Fruit fly (Drosophila melanogaster): ENCODE data around the gene CG42541.
A peak's percentile ranks its signal among the peaks of the same experiment; 100 is the strongest.

The CG42541 gene

dm6 chrX:3931669-3932068 lies 1.3 kb upstream of the CG42541 start:
- peak; percentile 16 for TF ChIP-seq rgr (GFP tag; optimal IDR thresholded peaks at IDR 0.05)
- no peak for TF ChIP-seq Rel (GFP tag; optimal IDR thresholded peaks at IDR 0.05)
- TF ChIP-seq Rel (tag; optimal IDR thresholded peaks at IDR 0.05) = no peak
- no peak for TF ChIP-seq woc (GFP tag; optimal IDR thresholded peaks at IDR 0.05)
- no peak for TF ChIP-seq CG32264 (GFP tag; optimal IDR thresholded peaks at IDR 0.05)
- no peak for TF ChIP-seq brk (GFP tag; optimal IDR thresholded peaks at IDR 0.05)
- TF ChIP-seq sv (GFP tag; optimal IDR thresholded peaks at IDR 0.05) = no peak
- peak; percentile 30 for TF ChIP-seq h (GFP tag; optimal IDR thresholded peaks at IDR 0.05)
- TF ChIP-seq Dfd (GFP tag; optimal IDR thresholded peaks at IDR 0.05) = no peak
- no peak for TF ChIP-seq dmrt93B (GFP tag; optimal IDR thresholded peaks at IDR 0.05)
- TF ChIP-seq pan (optimal IDR thresholded peaks at IDR 0.05) = no peak
- TF ChIP-seq GATAd (GFP tag; optimal IDR thresholded peaks at IDR 0.05) = no peak
- no peak for TF ChIP-seq sage (GFP tag; optimal IDR thresholded peaks at IDR 0.05)
- no peak for TF ChIP-seq CrebA (GFP tag; optimal IDR thresholded peaks at IDR 0.05; ENCODE audit: borderline replicate concordance)
- no peak for TF ChIP-seq dsf (GFP tag; optimal IDR thresholded peaks at IDR 0.05; ENCODE audit: borderline replicate concordance)
- TF ChIP-seq Abd-B (GFP tag; optimal IDR thresholded peaks at IDR 0.05) = no peak
- peak; percentile 2 for TF ChIP-seq fru (GFP tag; optimal IDR thresholded peaks at IDR 0.05)
- TF ChIP-seq foxo (GFP tag; optimal IDR thresholded peaks at IDR 0.05) = peak in 1 of 2 experiments; percentile 49
- no peak for TF ChIP-seq Jra (GFP tag; optimal IDR thresholded peaks at IDR 0.05)
- no peak for TF ChIP-seq Myc (optimal IDR thresholded peaks at IDR 0.05)
- no peak for TF ChIP-seq N (GFP tag; optimal IDR thresholded peaks at IDR 0.05)
- no peak for TF ChIP-seq lola (GFP tag; optimal IDR thresholded peaks at IDR 0.05)
- no peak for TF ChIP-seq Mio (GFP tag; optimal IDR thresholded peaks at IDR 0.05)
- no peak for TF ChIP-seq Vsx2 (GFP tag; optimal IDR thresholded peaks at IDR 0.05; ENCODE audit: partially characterized antibody)
- no peak for TF ChIP-seq CG9705 (GFP tag; optimal IDR thresholded peaks at IDR 0.05)
- TF ChIP-seq Hnf4 (GFP tag; optimal IDR thresholded peaks at IDR 0.05) = no peak
- TF ChIP-seq br (GFP tag; optimal IDR thresholded peaks at IDR 0.05) = no peak
- TF ChIP-seq Dif (GFP tag; optimal IDR thresholded peaks at IDR 0.05; ENCODE audit: partially characterized antibody) = no peak
- no peak for TF ChIP-seq dl (GFP tag; optimal IDR thresholded peaks at IDR 0.05; ENCODE audit: insufficient read depth in 1 of 2, partially characterized antibody in 2 of 2)
- peak; percentile 4 for TF ChIP-seq psq (GFP tag; optimal IDR thresholded peaks at IDR 0.05)
- TF ChIP-seq usp (GFP tag; optimal IDR thresholded peaks at IDR 0.05) = no peak
- TF ChIP-seq Hr83 (GFP tag; optimal IDR thresholded peaks at IDR 0.05; ENCODE audit: poor library complexity, severe bottlenecking) = no peak
- peak; percentile 5 for TF ChIP-seq Sp1 (GFP tag; optimal IDR thresholded peaks at IDR 0.05)
- no peak for TF ChIP-seq jim (GFP tag; optimal IDR thresholded peaks at IDR 0.05)
- TF ChIP-seq tai (GFP tag; optimal IDR thresholded peaks at IDR 0.05) = no peak
- TF ChIP-seq ey (GFP tag; optimal IDR thresholded peaks at IDR 0.05) = no peak
- TF ChIP-seq Hr78 (GFP tag; optimal IDR thresholded peaks at IDR 0.05) = no peak
- peak; percentile 34 for TF ChIP-seq HLH106 (tag; optimal IDR thresholded peaks at IDR 0.05)
- peak; percentile 4 for TF ChIP-seq OdsH (GFP tag; optimal IDR thresholded peaks at IDR 0.05)

dm6 chrX:3928520-3928919 lies 1.9 kb downstream of the CG42541 start:
- TF ChIP-seq foxo (GFP tag; optimal IDR thresholded peaks at IDR 0.05) = peak in 1 of 2 experiments; percentile 8
- no peak for TF ChIP-seq tai (GFP tag; optimal IDR thresholded peaks at IDR 0.05)

- TF ChIP-seq h (GFP tag; optimal IDR thresholded peaks at IDR 0.05) (no peak), Abd-B (GFP tag; optimal IDR thresholded peaks at IDR 0.05) (no peak), rgr (GFP tag; optimal IDR thresholded peaks at IDR 0.05) (no peak), Mio (GFP tag; optimal IDR thresholded peaks at IDR 0.05) (no peak), pan (optimal IDR thresholded peaks at IDR 0.05) (no peak), jim (GFP tag; optimal IDR thresholded peaks at IDR 0.05) (no peak), N (GFP tag; optimal IDR thresholded peaks at IDR 0.05) (no peak), br (GFP tag; optimal IDR thresholded peaks at IDR 0.05) (no peak), brk (GFP tag; optimal IDR thresholded peaks at IDR 0.05) (no peak), sv (GFP tag; optimal IDR thresholded peaks at IDR 0.05) (no peak), foxo (GFP tag; optimal IDR thresholded peaks at IDR 0.05) (no peak), dsf (GFP tag; optimal IDR thresholded peaks at IDR 0.05; ENCODE audit: borderline replicate concordance) (no peak), ey (GFP tag; optimal IDR thresholded peaks at IDR 0.05) (no peak), dl (GFP tag; optimal IDR thresholded peaks at IDR 0.05; ENCODE audit: insufficient read depth in 1 of 2, partially characterized antibody in 2 of 2) (no peak), Hr83 (GFP tag; optimal IDR thresholded peaks at IDR 0.05; ENCODE audit: poor library complexity, severe bottlenecking) (no peak), dmrt93B (GFP tag; optimal IDR thresholded peaks at IDR 0.05) (no peak), tai (GFP tag; optimal IDR thresholded peaks at IDR 0.05) (no peak), CG32264 (GFP tag; optimal IDR thresholded peaks at IDR 0.05) (no peak), Dfd (GFP tag; optimal IDR thresholded peaks at IDR 0.05) (no peak), Hnf4 (GFP tag; optimal IDR thresholded peaks at IDR 0.05) (no peak)
Observed at dm6 chrX:3901926-3902325, 28.5 kb downstream of the CG42541 start.

Data from whole organism, wandering third instar larva.